Fruit fly (Drosophila melanogaster): ENCODE results near the gene CG5646.

Gene CG5646

DNA sequence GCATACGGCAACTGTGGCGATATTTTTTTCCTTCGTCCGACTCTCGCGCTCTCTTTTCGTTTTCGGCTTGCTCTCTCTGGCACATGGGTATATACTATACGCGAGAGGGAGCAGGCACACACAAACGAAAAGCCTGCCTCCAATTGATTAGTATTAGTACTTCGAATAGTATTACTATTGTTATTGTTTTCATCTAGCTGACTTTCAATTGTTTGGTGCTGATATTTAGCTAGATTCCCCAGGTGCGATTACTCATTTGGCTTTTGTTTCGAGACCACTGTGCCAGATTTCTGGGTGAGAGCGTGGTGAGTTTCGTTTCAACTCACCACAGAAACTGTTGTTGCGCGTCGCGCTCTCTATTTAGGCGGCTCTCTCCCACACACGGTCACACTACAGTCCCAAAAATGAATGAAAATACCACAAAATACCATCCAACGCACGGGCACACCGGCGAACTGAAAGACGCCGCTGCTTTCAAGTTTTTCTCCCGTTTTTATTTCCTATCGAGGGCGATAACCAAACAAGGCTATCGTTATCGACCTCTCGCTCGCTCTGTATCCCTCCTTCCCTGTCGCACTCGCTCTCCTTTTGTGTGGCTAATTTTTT is 20.2 kb upstream of the CG5646 start (continued):
- peak; percentile 92 for TF ChIP-seq ewg (GFP tag; optimal IDR thresholded peaks at IDR 0.05)
- no peak for TF ChIP-seq trh (GFP tag; optimal IDR thresholded peaks at IDR 0.05)
- no peak for TF ChIP-seq gce (GFP tag; IDR thresholded peaks at IDR 0.05)
- TF ChIP-seq HLH4C (GFP tag; IDR thresholded peaks at IDR 0.05; ENCODE audit: partially characterized antibody), result no peak
- TF ChIP-seq CG4404 (GFP tag; IDR thresholded peaks at IDR 0.05), result no peak
- TF ChIP-seq crc (GFP tag; optimal IDR thresholded peaks at IDR 0.05), result no peak
- TF ChIP-seq CG6854 (GFP tag; optimal IDR thresholded peaks at IDR 0.05), result peak; percentile 77
- TF ChIP-seq repo (GFP tag; optimal IDR thresholded peaks at IDR 0.05), result no peak
- no peak for TF ChIP-seq toy (GFP tag; IDR thresholded peaks at IDR 0.05)
- TF ChIP-seq dmrt99B (tag; optimal IDR thresholded peaks at IDR 0.05), result peak; percentile 64
- TF ChIP-seq eyg (GFP tag; optimal IDR thresholded peaks at IDR 0.05), result no peak
- peak; percentile 57 for TF ChIP-seq CG2875 (GFP tag; optimal IDR thresholded peaks at IDR 0.05)
- TF ChIP-seq CG16813 (GFP tag; IDR thresholded peaks at IDR 0.05; ENCODE audit: partially characterized antibody), result no peak
- no peak for TF ChIP-seq mld (GFP tag; IDR thresholded peaks at IDR 0.05; ENCODE audit: partially characterized antibody)
- TF ChIP-seq CG17361 (GFP tag; IDR thresholded peaks at IDR 0.05), result no peak
- TF ChIP-seq Nf-YB (GFP tag; optimal IDR thresholded peaks at IDR 0.05), result peak; percentile 20
- TF ChIP-seq Dad (GFP tag; optimal IDR thresholded peaks at IDR 0.05), result no peak
- TF ChIP-seq CG13424 (tag; optimal IDR thresholded peaks at IDR 0.05), result peak; percentile 71
- TF ChIP-seq D (optimal IDR thresholded peaks at IDR 0.05), result peak; percentile 84
- TF ChIP-seq D (GFP tag; optimal IDR thresholded peaks at IDR 0.05), result peak; percentile 33
- no peak for TF ChIP-seq otp (GFP tag; IDR thresholded peaks at IDR 0.05)
- peak; percentile 34 for TF ChIP-seq Mes4 (GFP tag; optimal IDR thresholded peaks at IDR 0.05)
- TF ChIP-seq kah (GFP tag; optimal IDR thresholded peaks at IDR 0.05), result peak; percentile 62
- TF ChIP-seq CG2712 (tag; optimal IDR thresholded peaks at IDR 0.05), result peak; percentile 73
- peak; percentile 87 for TF ChIP-seq gfzf (GFP tag; optimal IDR thresholded peaks at IDR 0.05)
- TF ChIP-seq Nf-YA (GFP tag; IDR thresholded peaks at IDR 0.05), result no peak
- TF ChIP-seq CG17802 (tag; optimal IDR thresholded peaks at IDR 0.05), result peak; percentile 1
- TF ChIP-seq Atf-2 (GFP tag; optimal IDR thresholded peaks at IDR 0.05), result peak; percentile 54
- no peak for TF ChIP-seq Bgb (GFP tag; IDR thresholded peaks at IDR 0.05; ENCODE audit: partially characterized antibody)
- TF ChIP-seq CG14965 (GFP tag; optimal IDR thresholded peaks at IDR 0.05; ENCODE audit: borderline replicate concordance), result no peak
- TF ChIP-seq Doc2 (GFP tag; IDR thresholded peaks at IDR 0.05), result no peak
- TF ChIP-seq CG30403 (GFP tag; optimal IDR thresholded peaks at IDR 0.05), result peak; percentile 45
- TF ChIP-seq chif (GFP tag; optimal IDR thresholded peaks at IDR 0.05), result peak in 1 of 2 experiments; percentile 14
- TF ChIP-seq CkIIα-i1 (GFP tag; IDR thresholded peaks at IDR 0.05), result no peak
- TF ChIP-seq CG9727 (GFP tag; optimal IDR thresholded peaks at IDR 0.05), result peak; percentile 15
- peak; percentile 93 for TF ChIP-seq Ets65A (GFP tag)
- TF ChIP-seq hth (optimal IDR thresholded peaks at IDR 0.05), result no peak
- TF ChIP-seq CG6175 (GFP tag; IDR thresholded peaks at IDR 0.05), result no peak
- no peak for TF ChIP-seq shn (GFP tag; optimal IDR thresholded peaks at IDR 0.05)
- TF ChIP-seq corto (GFP tag; optimal IDR thresholded peaks at IDR 0.05), result peak; percentile 78
- peak; percentile 23 for TF ChIP-seq CG1792 (GFP tag; optimal IDR thresholded peaks at IDR 0.05)
- TF ChIP-seq Fer1 (GFP tag; optimal IDR thresholded peaks at IDR 0.05), result peak; percentile 89
- TF ChIP-seq nmo (GFP tag; optimal IDR thresholded peaks at IDR 0.05), result peak; percentile 30
- no peak for TF ChIP-seq knrl (GFP tag; IDR thresholded peaks at IDR 0.05; ENCODE audit: partially characterized antibody)
- TF ChIP-seq Dref (GFP tag; IDR thresholded peaks at IDR 0.05), result no peak
- TF ChIP-seq CG6254 (GFP tag; optimal IDR thresholded peaks at IDR 0.05), result peak; percentile 48
- TF ChIP-seq pfk (GFP tag; optimal IDR thresholded peaks at IDR 0.05), result peak; percentile 30
- no peak for TF ChIP-seq CG2199 (GFP tag; IDR thresholded peaks at IDR 0.05)
- peak; percentile 8 for TF ChIP-seq btn (GFP tag; optimal IDR thresholded peaks at IDR 0.05)
- TF ChIP-seq PHDP (tag; optimal IDR thresholded peaks at IDR 0.05), result peak; percentile 83
- TF ChIP-seq en (GFP tag; optimal IDR thresholded peaks at IDR 0.05), result no peak

All from whole organism, embryonic.